Fruit fly (Drosophila melanogaster): ENCODE results near the gene Tango6.
A peak's percentile ranks its signal among the peaks of the same experiment; 100 is the strongest.

Tango6 gene

DNA sequence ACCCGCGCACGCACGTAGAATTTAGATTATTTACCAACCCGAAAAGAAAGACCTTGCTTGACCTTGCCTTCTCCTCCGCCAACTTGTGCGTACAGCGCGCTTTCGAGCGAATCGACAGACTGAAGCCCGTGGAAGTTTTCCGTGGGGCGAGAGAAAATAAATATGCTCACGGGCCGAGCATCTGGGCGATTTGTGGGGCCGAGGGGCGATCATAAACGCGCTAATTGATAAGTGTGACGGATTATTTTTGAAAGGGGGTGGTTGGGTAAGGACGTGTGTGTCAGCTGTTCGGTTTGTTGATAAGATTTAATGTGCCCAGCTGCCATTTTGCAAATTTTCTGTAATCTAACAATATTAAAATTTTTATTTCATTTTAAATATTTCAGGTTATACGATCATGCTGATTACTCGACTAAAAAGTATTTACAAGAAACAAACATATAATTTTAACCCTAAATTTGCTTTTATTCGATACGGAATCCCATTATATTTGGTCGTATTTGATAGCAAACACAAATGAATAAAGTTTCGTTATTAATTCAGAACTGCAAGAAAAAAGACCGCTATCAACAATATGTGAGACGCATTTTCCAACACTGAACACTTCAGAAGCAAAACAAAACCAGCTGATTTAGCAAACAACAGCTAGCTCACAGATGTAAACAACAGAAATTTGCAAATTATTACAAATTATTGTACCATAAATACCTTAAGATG lies 5.4 kb downstream of the Tango6 start, which contains the start of the genes L2HGDH and CG10431 (continued):
- peak; percentile 85 for TF ChIP-seq Deaf1 (tag; optimal IDR thresholded peaks at IDR 0.05)
- no peak for TF ChIP-seq Poxn (GFP tag; IDR thresholded peaks at IDR 0.05)
- TF ChIP-seq Doc2 (GFP tag; IDR thresholded peaks at IDR 0.05): no peak
- peak; percentile 58 for TF ChIP-seq unpg (GFP tag; optimal IDR thresholded peaks at IDR 0.05)
- TF ChIP-seq Lpt (GFP tag; optimal IDR thresholded peaks at IDR 0.05): no peak
- TF ChIP-seq CG12659 (GFP tag; optimal IDR thresholded peaks at IDR 0.05): peak; percentile 80
- no peak for TF ChIP-seq zf30C (GFP tag; optimal IDR thresholded peaks at IDR 0.05)
- peak; percentile 95 for TF ChIP-seq ftz-f1 (GFP tag; optimal IDR thresholded peaks at IDR 0.05)
- peak; percentile 56 for TF ChIP-seq CG3995 (GFP tag; optimal IDR thresholded peaks at IDR 0.05)
- TF ChIP-seq Neu2 (GFP tag; optimal IDR thresholded peaks at IDR 0.05; ENCODE audit: borderline replicate concordance): no peak
- no peak for TF ChIP-seq CG42726 (GFP tag; IDR thresholded peaks at IDR 0.05; ENCODE audit: partially characterized antibody)
- peak; percentile 28 for TF ChIP-seq grn (GFP tag; optimal IDR thresholded peaks at IDR 0.05)
- TF ChIP-seq CG1792 (GFP tag; optimal IDR thresholded peaks at IDR 0.05): peak; percentile 5
- TF ChIP-seq ranshi (GFP tag; IDR thresholded peaks at IDR 0.05): no peak; the same call in 1 of the 2 replicates
- TF ChIP-seq CG10959 (GFP tag; IDR thresholded peaks at IDR 0.05): no peak
- TF ChIP-seq CG11456 (GFP tag; IDR thresholded peaks at IDR 0.05): no peak
- peak; percentile 30 for TF ChIP-seq repo (GFP tag; optimal IDR thresholded peaks at IDR 0.05)
- no peak for TF ChIP-seq luna (GFP tag; optimal IDR thresholded peaks at IDR 0.05)
- no peak for TF ChIP-seq CG3726 (GFP tag; IDR thresholded peaks at IDR 0.05)
- peak; percentile 44; the same call in 1 of the 3 replicates for TF ChIP-seq dysf (GFP tag; IDR thresholded peaks at IDR 0.05)
- TF ChIP-seq CG7745 (tag; optimal IDR thresholded peaks at IDR 0.05): no peak
- TF ChIP-seq Hr78 (GFP tag; optimal IDR thresholded peaks at IDR 0.05): peak in 1 of 2 experiments; percentile 72
- peak; percentile 57 for TF ChIP-seq CG12071 (GFP tag; optimal IDR thresholded peaks at IDR 0.05)
- no peak for TF ChIP-seq CG12236 (GFP tag; optimal IDR thresholded peaks at IDR 0.05)
- 0 out of 2 replicates have a peak, but pooled peaks have one; percentile 19 for TF ChIP-seq CG4360 (GFP tag; IDR thresholded peaks at IDR 0.05)
- TF ChIP-seq CG4730 (GFP tag; IDR thresholded peaks at IDR 0.05): no peak
- TF ChIP-seq stc (GFP tag; IDR thresholded peaks at IDR 0.05): peak; percentile 30; the same call in 1 of the 2 replicates
- peak; percentile 26 for TF ChIP-seq hkb (optimal IDR thresholded peaks at IDR 0.05)
- no peak for TF ChIP-seq hkb (GFP tag; IDR thresholded peaks at IDR 0.05)
- TF ChIP-seq CG12104 (GFP tag; optimal IDR thresholded peaks at IDR 0.05): peak; percentile 72
- TF ChIP-seq abd-A (tag; optimal IDR thresholded peaks at IDR 0.05): peak; percentile 94
- TF ChIP-seq CG43689 (GFP tag; IDR thresholded peaks at IDR 0.05): no peak
- peak; percentile 38 for TF ChIP-seq CG6765 (GFP tag; optimal IDR thresholded peaks at IDR 0.05)
- TF ChIP-seq ind (GFP tag; optimal IDR thresholded peaks at IDR 0.05): peak; percentile 67
- TF ChIP-seq CG15696 (tag; optimal IDR thresholded peaks at IDR 0.05): peak; percentile 36
- TF ChIP-seq CG5180 (GFP tag; optimal IDR thresholded peaks at IDR 0.05): peak; percentile 31
- peak; percentile 80 for TF ChIP-seq CG30403 (GFP tag; optimal IDR thresholded peaks at IDR 0.05)
- TF ChIP-seq Blimp-1 (GFP tag; optimal IDR thresholded peaks at IDR 0.05): peak; percentile 32
- TF ChIP-seq CrebB (tag; optimal IDR thresholded peaks at IDR 0.05): no peak
- peak; percentile 67 for TF ChIP-seq BtbVII (GFP tag; optimal IDR thresholded peaks at IDR 0.05)
- no peak for TF ChIP-seq bowl (GFP tag; IDR thresholded peaks at IDR 0.05)
- no peak for TF ChIP-seq ham (GFP tag; IDR thresholded peaks at IDR 0.05)
- TF ChIP-seq peb (GFP tag; IDR thresholded peaks at IDR 0.05): no peak
- TF ChIP-seq CG15479 (GFP tag; optimal IDR thresholded peaks at IDR 0.05): no peak
- TF ChIP-seq oc (tag; optimal IDR thresholded peaks at IDR 0.05): peak; percentile 60
- TF ChIP-seq Bteb2 (GFP tag; optimal IDR thresholded peaks at IDR 0.05): peak; percentile 65
- TF ChIP-seq CG3065 (GFP tag; optimal IDR thresholded peaks at IDR 0.05): no peak
- TF ChIP-seq Stat92E (GFP tag; optimal IDR thresholded peaks at IDR 0.05): no peak
- peak; percentile 53 for TF ChIP-seq CG17186 (GFP tag; optimal IDR thresholded peaks at IDR 0.05)
- no peak for TF ChIP-seq klu (GFP tag; IDR thresholded peaks at IDR 0.05)
